Fruit fly (Drosophila melanogaster): ENCODE measurements around the gene CG13117.

CG13117 gene

dm6 chr2L:9768735-9769134 lies 32.3 kb downstream of the CG13117 start, which contains the start of gene CG17633:
TSS of gene CG17633 (plus strand) at chr2L:9769060.
- TF ChIP-seq lz (GFP tag; optimal IDR thresholded peaks at IDR 0.05) = no peak
- TF ChIP-seq dac (GFP tag; optimal IDR thresholded peaks at IDR 0.05) = no peak
- no peak for TF ChIP-seq CG6792 (GFP tag; optimal IDR thresholded peaks at IDR 0.05)
- TF ChIP-seq salr (GFP tag; optimal IDR thresholded peaks at IDR 0.05) = no peak
- no peak for TF ChIP-seq eg (GFP tag; IDR thresholded peaks at IDR 0.05)
- no peak for TF ChIP-seq CG8119 (GFP tag; IDR thresholded peaks at IDR 0.05)
- TF ChIP-seq Smox (GFP tag; optimal IDR thresholded peaks at IDR 0.05) = no peak
- TF ChIP-seq Blimp-1 (GFP tag; optimal IDR thresholded peaks at IDR 0.05) = no peak
- TF ChIP-seq Eip78C (GFP tag) = no peak

dm6 chr2L:9770896-9771295 lies 34.5 kb downstream of the CG13117 start, which contains the start of gene ppk18:
TSS of gene ppk18 (minus strand) at chr2L:9770996.
- TF ChIP-seq CG3032 (tag; optimal IDR thresholded peaks at IDR 0.05) (no peak), CG9139 (GFP tag; optimal IDR thresholded peaks at IDR 0.05) (no peak), Ets21C (GFP tag; optimal IDR thresholded peaks at IDR 0.05) (no peak), CG34406 (GFP tag; optimal IDR thresholded peaks at IDR 0.05) (no peak), CG6276 (GFP tag; optimal IDR thresholded peaks at IDR 0.05) (no peak), Lpt (GFP tag; optimal IDR thresholded peaks at IDR 0.05) (no peak), Eip93F (GFP tag; optimal IDR thresholded peaks at IDR 0.05) (no peak), Hr4 (GFP tag; optimal IDR thresholded peaks at IDR 0.05) (no peak)

- no peak for TF ChIP-seq eg (GFP tag; IDR thresholded peaks at IDR 0.05)
- TF ChIP-seq CG11902 (GFP tag; optimal IDR thresholded peaks at IDR 0.05) = no peak
- TF ChIP-seq Hr4 (GFP tag; optimal IDR thresholded peaks at IDR 0.05) = no peak
- TF ChIP-seq CG15336 (GFP tag; IDR thresholded peaks at IDR 0.05) = no peak
- TF ChIP-seq CG11762 (GFP tag; optimal IDR thresholded peaks at IDR 0.05; ENCODE audit: insufficient read depth) = no peak
- TF ChIP-seq fkh (GFP tag; optimal IDR thresholded peaks at IDR 0.05) = peak; percentile 86
- TF ChIP-seq CG6808 (GFP tag; optimal IDR thresholded peaks at IDR 0.05) = no peak
- TF ChIP-seq CG3919 (GFP tag; optimal IDR thresholded peaks at IDR 0.05) = no peak
- TF ChIP-seq dsx (GFP tag; optimal IDR thresholded peaks at IDR 0.05; ENCODE audit: poor library complexity, severe bottlenecking) = no peak
Measured at dm6 chr2L:9774980-9775628, 38.7 kb downstream of the CG13117 start, which contains the start of the genes ppk11 and ppk16. TSS of gene ppk11 (minus strand) at chr2L:9775030. TSS of gene ppk16 (minus strand) at chr2L:9775030.

dm6 chr2L:9777927-9778326 lies 41.5 kb downstream of the CG13117 start:
- TF ChIP-seq svp (GFP tag) (peak; percentile 69), ss (GFP tag; optimal IDR thresholded peaks at IDR 0.05) (no peak)

dm6 chr2L:9778416-9778815 lies 42.0 kb downstream of the CG13117 start:
- TF ChIP-seq CG6276 (GFP tag; optimal IDR thresholded peaks at IDR 0.05) = no peak
- TF ChIP-seq svp (GFP tag) = peak; percentile 67
- TF ChIP-seq fkh (GFP tag; optimal IDR thresholded peaks at IDR 0.05) = peak; percentile 37
- TF ChIP-seq Ets96B (tag; optimal IDR thresholded peaks at IDR 0.05) = no peak

DNA sequence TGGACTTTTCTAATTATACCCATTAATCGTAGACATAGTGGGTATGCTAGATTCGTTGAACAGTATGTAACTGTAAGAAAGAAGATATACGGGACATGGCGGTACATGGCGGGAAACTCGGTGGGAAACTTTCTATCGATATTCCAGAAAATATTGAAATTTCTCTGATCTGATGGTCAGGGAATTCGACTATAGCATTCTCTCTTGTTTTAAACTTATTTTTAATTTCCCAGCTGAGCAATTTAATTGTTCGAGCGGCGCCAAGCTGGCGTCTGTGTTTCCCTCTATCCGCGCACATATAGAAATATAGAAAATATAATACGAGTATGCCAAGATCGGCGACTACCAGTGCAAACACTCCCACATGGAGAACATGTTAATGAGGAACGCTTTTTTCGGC lies 42.7 kb downstream of the CG13117 start:
- TF ChIP-seq CG31627 (GFP tag; optimal IDR thresholded peaks at IDR 0.05) (no peak), Ets96B (tag; optimal IDR thresholded peaks at IDR 0.05) (no peak), Smox (GFP tag; optimal IDR thresholded peaks at IDR 0.05) (no peak), ss (GFP tag; optimal IDR thresholded peaks at IDR 0.05) (no peak), Hr4 (GFP tag; optimal IDR thresholded peaks at IDR 0.05) (peak; percentile 49), dsx (GFP tag; optimal IDR thresholded peaks at IDR 0.05; ENCODE audit: poor library complexity, severe bottlenecking) (no peak), CG11762 (GFP tag; optimal IDR thresholded peaks at IDR 0.05; ENCODE audit: insufficient read depth) (no peak), Gug (GFP tag; IDR thresholded peaks at IDR 0.05) (no peak), Eip78C (GFP tag) (peak; percentile 44), svp (GFP tag) (no peak), eg (GFP tag; IDR thresholded peaks at IDR 0.05) (no peak), pdm3 (GFP tag; optimal IDR thresholded peaks at IDR 0.05) (peak; percentile 14), CG6163 (GFP tag; IDR thresholded peaks at IDR 0.05) (no peak), fd59A (GFP tag; optimal IDR thresholded peaks at IDR 0.05) (no peak), fkh (GFP tag; optimal IDR thresholded peaks at IDR 0.05) (no peak), CG11902 (GFP tag; optimal IDR thresholded peaks at IDR 0.05) (no peak), Hr39 (GFP tag; optimal IDR thresholded peaks at IDR 0.05) (no peak), CG8119 (GFP tag; IDR thresholded peaks at IDR 0.05) (no peak), CG6276 (GFP tag; optimal IDR thresholded peaks at IDR 0.05) (no peak), spab (GFP tag; optimal IDR thresholded peaks at IDR 0.05) (no peak), CG6792 (GFP tag; optimal IDR thresholded peaks at IDR 0.05) (no peak), CG15336 (GFP tag; IDR thresholded peaks at IDR 0.05) (peak; percentile 49; the same call in 1 of the 2 replicates), CG4318 (GFP tag; optimal IDR thresholded peaks at IDR 0.05) (no peak), CG34406 (GFP tag; optimal IDR thresholded peaks at IDR 0.05) (no peak), vri (GFP tag; optimal IDR thresholded peaks at IDR 0.05) (no peak), Blimp-1 (GFP tag; optimal IDR thresholded peaks at IDR 0.05) (no peak), CG7368 (GFP tag; optimal IDR thresholded peaks at IDR 0.05) (no peak), fd85E (GFP tag; optimal IDR thresholded peaks at IDR 0.05) (no peak)
